Worm (Caenorhabditis elegans) whole organism, midembryonic: ENCODE results near the gene C25D7.10.
"Not testable (repeated sequence)": the region's sequence is repeated elsewhere in the genome, so short reads cannot be mapped to it uniquely, and the experiment has no call there.

Experiments
- T22C8.4 ChIP-seq: fragments of 200-800 bp; sonication (Bioruptor generic); IDR thresholded peaks from 2 replicates; pipeline ENCODE4 v1.3.6; 2022; ENCODE audit warnings: missing genetic modification characterization, missing compliant biosample characterization
- cog-1 ChIP-seq: sonication (generic microtip); optimal IDR thresholded peaks from 2 replicates; lab custom pipeline; 2016; ENCODE audit warnings: missing genetic modification characterization, missing compliant biosample characterization
- flt-1 ChIP-seq: fragments of 200-800 bp; sonication (Bioruptor generic); IDR thresholded peaks from 2 replicates; pipeline ENCODE4 v1.3.6; 2022; ENCODE audit warnings: missing genetic modification characterization, missing compliant biosample characterization
- klf-2 ChIP-seq: fragments of 200-800 bp; sonication (Bioruptor generic); conservative IDR thresholded peaks from 2 replicates; pipeline ENCODE4 v1.3.6; 2022; ENCODE audit warnings: missing genetic modification reagents, missing genetic modification characterization, missing compliant biosample characterization
- med-1 ChIP-seq: sonication (generic microtip); optimal IDR thresholded peaks from 2 replicates; lab custom pipeline; 2017; ENCODE audit warnings: missing genetic modification characterization, mild to moderate bottlenecking, missing compliant biosample characterization, antibody characterized with exemption, missing genetic modification reagents; ENCODE audit not compliant: insufficient read depth
- ref-1 ChIP-seq: fragments of 200-800 bp; sonication (Bioruptor generic); conservative IDR thresholded peaks from 2 replicates; pipeline ENCODE4 v1.3.6; 2022; ENCODE audit warnings: missing genetic modification reagents, missing genetic modification characterization, missing compliant biosample characterization
- tab-1 ChIP-seq: fragments of 200-800 bp; sonication (Bioruptor generic); IDR thresholded peaks from 2 replicates; pipeline ENCODE4 v1.3.6; 2022; ENCODE audit warnings: missing genetic modification characterization, missing compliant biosample characterization
- ztf-23 ChIP-seq: fragments of 200-800 bp; sonication (Bioruptor generic); IDR thresholded peaks from 2 replicates; pipeline ENCODE4 v1.3.6; 2022; ENCODE audit warnings: missing genetic modification reagents, missing genetic modification characterization, missing compliant biosample characterization
- ztf-29 ChIP-seq: fragments of 200-800 bp; sonication (Bioruptor generic); IDR thresholded peaks from 2 replicates; pipeline ENCODE4 v1.3.6; 2022; ENCODE audit warnings: missing genetic modification reagents, missing genetic modification characterization, missing compliant biosample characterization

The C25D7.10 gene

ce11 chrV:15085335-15085800 is 18.1 kb downstream of the C25D7.10 start, which contains the start of the genes ahsa-1 and C01G10.7:
Gene ahsa-1 (minus strand): TSS chrV:15085385.
Gene C01G10.7 (plus strand): TSS chrV:15085747.
- TF ChIP-seq T22C8.4 (GFP tag; lab: Robert Waterston, UW) (no peak), med-1 (GFP tag; lab: Kevin White, UChicago) (no peak), flt-1 (peak; percentile 77), cog-1 (tag; lab: Kevin White, UChicago) (peak; percentile 83), ref-1 (no peak), ztf-23 (GFP tag; lab: Robert Waterston, UW) (peak; percentile 89), klf-2 (GFP tag; lab: Robert Waterston, UW) (no peak)

- no peak for TF ChIP-seq tab-1 (GFP tag; lab: Robert Waterston, UW)
- no peak for TF ChIP-seq med-1 (GFP tag; lab: Kevin White, UChicago)
- no peak for TF ChIP-seq flt-1
- no peak for TF ChIP-seq ref-1
- TF ChIP-seq ztf-23 (GFP tag; lab: Robert Waterston, UW), result no peak
- TF ChIP-seq cog-1 (tag; lab: Kevin White, UChicago), result no peak
- TF ChIP-seq klf-2 (GFP tag; lab: Robert Waterston, UW), result no peak
- no peak for TF ChIP-seq ztf-29 (GFP tag; lab: Robert Waterston, UW)
- no peak for TF ChIP-seq T22C8.4 (GFP tag; lab: Robert Waterston, UW)
Measured at ce11 chrV:15087207-15087706, 20.0 kb downstream of the C25D7.10 start, which contains the start of the genes C01G10.15 and C01G10.6. Gene C01G10.15 (minus strand): TSS chrV:15087307. Gene C01G10.6 (plus strand): TSS chrV:15087656.

DNA sequence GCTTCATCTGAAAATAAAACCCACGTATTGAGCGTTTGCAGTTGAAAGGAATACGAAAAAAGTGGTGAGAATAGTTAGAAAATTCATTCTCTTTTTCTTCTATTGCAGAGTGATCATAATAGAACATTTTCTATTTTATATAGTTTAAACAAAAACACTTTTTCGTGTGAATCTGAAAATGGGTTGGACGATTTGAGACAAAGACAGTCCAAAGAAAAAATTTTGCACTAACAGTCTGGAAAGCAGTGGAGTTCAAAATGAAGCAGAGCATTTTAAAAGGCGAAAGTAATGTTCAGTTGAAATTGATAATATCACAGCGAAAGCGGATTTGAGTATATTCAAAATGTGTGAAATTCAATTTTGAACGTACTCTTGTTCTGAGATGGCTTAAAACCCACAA is 21.3 kb downstream of the C25D7.10 start, which contains the start of gene C01G10.18:
Gene C01G10.18, minus strand, starts transcription at position 101 of the 400 bp plus-strand sequence.
- TF ChIP-seq cog-1 (tag; lab: Kevin White, UChicago) (no peak), T22C8.4 (GFP tag; lab: Robert Waterston, UW) (no peak), flt-1 (no peak), ztf-23 (GFP tag; lab: Robert Waterston, UW) (no peak), tab-1 (GFP tag; lab: Robert Waterston, UW) (no peak), klf-2 (GFP tag; lab: Robert Waterston, UW) (no peak), med-1 (GFP tag; lab: Kevin White, UChicago) (no peak), ref-1 (no peak), ztf-29 (GFP tag; lab: Robert Waterston, UW) (no peak)

DNA sequence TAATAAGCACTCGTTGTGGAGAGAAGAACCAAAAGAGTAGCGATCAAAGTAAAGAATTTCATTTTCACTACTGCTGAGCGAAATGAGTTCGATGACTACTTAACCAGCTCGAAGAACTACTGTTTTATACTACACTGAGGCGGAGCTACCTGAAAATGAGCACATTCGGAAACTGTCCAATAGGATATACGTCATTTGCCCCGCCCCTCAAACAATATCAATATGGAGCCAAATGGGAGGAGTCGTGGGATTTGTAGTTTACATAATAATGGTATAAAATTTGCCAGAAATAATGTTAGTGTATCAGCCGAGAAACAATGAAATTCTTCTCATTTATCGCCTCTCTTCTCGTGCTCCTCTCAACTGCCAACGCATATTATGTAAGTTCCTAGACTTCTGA is 22.2 kb downstream of the C25D7.10 start, which contains the start of the genes C01G10.5 and C01G10.4:
Gene C01G10.5, minus strand, starts transcription at position 101 of the 400 bp plus-strand sequence.
Gene C01G10.4, plus strand, starts transcription at position 303 of the 400 bp plus-strand sequence.
- TF ChIP-seq klf-2 (GFP tag; lab: Robert Waterston, UW), result no peak
- no peak for TF ChIP-seq med-1 (GFP tag; lab: Kevin White, UChicago)
- no peak for TF ChIP-seq ztf-23 (GFP tag; lab: Robert Waterston, UW)
- TF ChIP-seq ref-1, result no peak
- TF ChIP-seq T22C8.4 (GFP tag; lab: Robert Waterston, UW), result no peak
- TF ChIP-seq ztf-29 (GFP tag; lab: Robert Waterston, UW), result no peak

- TF ChIP-seq T22C8.4 (GFP tag; lab: Robert Waterston, UW) (no peak), flt-1 (no peak), ref-1 (no peak)
Measured at ce11 chrV:15090457-15090856, 23.2 kb downstream of the C25D7.10 start, which contains the start of gene C01G10.17. Gene C01G10.17 (plus strand): TSS chrV:15090757.

- TF ChIP-seq T22C8.4 (GFP tag; lab: Robert Waterston, UW) (no peak), ref-1 (no peak), ztf-23 (GFP tag; lab: Robert Waterston, UW) (no peak), cog-1 (tag; lab: Kevin White, UChicago) (no peak), ztf-29 (GFP tag; lab: Robert Waterston, UW) (no peak), klf-2 (GFP tag; lab: Robert Waterston, UW) (no peak), flt-1 (no peak), med-1 (GFP tag; lab: Kevin White, UChicago) (no peak), tab-1 (GFP tag; lab: Robert Waterston, UW) (no peak)
Measured at ce11 chrV:15092666-15093065, 25.4 kb downstream of the C25D7.10 start, which contains the start of gene txt-12. Gene txt-12 (plus strand): TSS chrV:15092966.

DNA sequence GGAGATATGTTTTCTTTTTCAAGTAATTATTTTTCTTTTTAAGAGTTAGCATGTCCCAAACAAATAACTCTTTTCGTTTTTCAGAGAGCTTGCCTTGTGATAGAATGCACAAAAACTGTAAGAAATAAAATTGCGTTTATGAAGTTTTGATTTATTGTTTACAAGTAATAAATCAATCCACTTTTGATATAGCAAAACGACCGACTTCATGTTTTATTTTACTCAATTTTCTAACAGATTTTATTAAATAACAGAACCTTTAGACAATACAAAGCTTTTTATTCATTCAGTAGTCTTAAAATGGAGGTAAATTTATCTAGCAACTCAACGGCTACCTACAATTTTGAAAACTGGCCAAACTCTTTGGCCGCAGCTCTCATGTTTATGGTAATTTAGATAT is 27.5 kb downstream of the C25D7.10 start, which contains the start of gene srx-78:
Gene srx-78, plus strand, starts transcription at position 301 of the 400 bp plus-strand sequence.
- TF ChIP-seq T22C8.4 (GFP tag; lab: Robert Waterston, UW), result no peak
- no peak for TF ChIP-seq flt-1
- no peak for TF ChIP-seq tab-1 (GFP tag; lab: Robert Waterston, UW)
- no peak for TF ChIP-seq cog-1 (tag; lab: Kevin White, UChicago)
- no peak for TF ChIP-seq ztf-23 (GFP tag; lab: Robert Waterston, UW)
- TF ChIP-seq ref-1, result no peak
- TF ChIP-seq med-1 (GFP tag; lab: Kevin White, UChicago), result no peak
- TF ChIP-seq klf-2 (GFP tag; lab: Robert Waterston, UW), result no peak
- TF ChIP-seq ztf-29 (GFP tag; lab: Robert Waterston, UW), result no peak

DNA sequence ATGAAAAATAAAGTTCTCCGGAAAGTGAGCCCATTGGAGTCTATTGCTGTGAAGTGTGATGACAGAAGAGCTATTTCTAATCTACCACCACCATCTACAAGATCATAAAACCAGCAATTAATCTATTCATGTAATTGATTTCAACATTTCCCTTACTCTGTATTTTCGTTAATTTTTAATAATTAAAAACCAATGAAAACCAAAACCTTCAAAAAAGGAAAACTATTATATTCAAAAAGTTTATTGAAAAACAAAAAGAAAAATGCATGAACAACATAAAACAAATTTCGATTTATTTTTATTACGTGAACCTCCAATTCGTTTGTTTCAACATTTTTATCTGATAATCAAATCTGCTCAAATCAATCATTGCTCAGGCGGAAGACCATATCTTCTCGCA is 32.2 kb downstream of the C25D7.10 start, which contains the start of gene C01G10.1:
Gene C01G10.1, plus strand, starts transcription at position 301 of the 400 bp plus-strand sequence.
- TF ChIP-seq klf-2 (GFP tag; lab: Robert Waterston, UW), result no peak
- TF ChIP-seq ztf-29 (GFP tag; lab: Robert Waterston, UW), result no peak
- TF ChIP-seq T22C8.4 (GFP tag; lab: Robert Waterston, UW), result no peak
- TF ChIP-seq ref-1, result no peak
- no peak for TF ChIP-seq cog-1 (tag; lab: Kevin White, UChicago)
- no peak for TF ChIP-seq flt-1
- TF ChIP-seq tab-1 (GFP tag; lab: Robert Waterston, UW), result no peak
- TF ChIP-seq ztf-23 (GFP tag; lab: Robert Waterston, UW), result no peak
- no peak for TF ChIP-seq med-1 (GFP tag; lab: Kevin White, UChicago)

DNA sequence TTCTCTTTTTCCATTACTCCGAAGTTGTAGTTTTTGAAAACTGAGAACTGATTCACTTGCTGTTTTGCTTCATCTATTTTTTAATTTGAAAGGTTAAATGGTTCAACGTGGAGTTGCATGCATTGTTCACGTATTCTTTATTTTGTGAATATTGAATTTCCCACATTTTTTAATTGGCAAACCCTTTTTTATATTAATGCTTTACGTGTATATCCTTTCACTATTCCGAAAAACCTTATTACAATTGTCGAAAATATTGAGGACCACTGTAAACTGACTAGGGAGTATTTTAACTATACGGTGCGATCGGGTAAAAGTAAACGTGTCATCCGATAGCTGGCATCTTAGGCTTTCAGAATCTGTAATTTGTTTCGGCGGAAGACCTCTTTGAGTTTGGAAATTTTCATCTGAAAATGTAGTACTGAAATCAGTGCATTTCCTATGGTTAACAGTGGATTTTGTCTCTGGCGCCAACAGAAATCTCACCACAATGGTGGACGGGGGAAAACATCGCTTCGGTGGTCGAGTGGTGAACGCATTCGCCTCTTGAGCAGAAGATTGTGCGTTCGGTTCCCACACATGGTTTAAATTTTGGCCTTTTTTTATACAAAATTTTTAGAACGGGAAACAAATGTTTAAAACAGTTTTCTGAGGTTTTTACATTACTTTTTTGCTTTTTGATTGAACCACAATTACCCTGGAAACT is 38.8 kb downstream of the C25D7.10 start, which contains the start of gene C01G10.14:
Gene C01G10.14, minus strand, starts transcription at position 51 of the 706 bp plus-strand sequence.
- not testable (repeated sequence) for TF ChIP-seq T22C8.4 (GFP tag; lab: Robert Waterston, UW); klf-2 (GFP tag; lab: Robert Waterston, UW); flt-1
